Worm (Caenorhabditis elegans) whole organism, L2 larva: ENCODE measurements around the gene hot-9.
A peak's percentile ranks its signal among the peaks of the same experiment; 100 is the strongest.
"Not testable (repeated sequence)": the region's sequence is repeated elsewhere in the genome, so short reads cannot be mapped to it uniquely, and the experiment has no call there.

Source experiments
- C34F6.9 ChIP-seq: fragments of 150-350 bp; optimal IDR thresholded peaks from 2 replicates; lab custom pipeline; 2014; ENCODE audit warnings: missing biosample characterization, missing genetic modification characterization
- R02D3.7 ChIP-seq: fragments of 150-350 bp; optimal IDR thresholded peaks from 2 replicates; lab custom pipeline; 2014; ENCODE audit warnings: missing biosample characterization, missing genetic modification characterization
- Y55F3AM.14 ChIP-seq: fragments of 200-800 bp; sonication (Bioruptor generic); optimal IDR thresholded peaks from 2 replicates; lab custom pipeline; 2018; ENCODE audit warnings: mild to moderate bottlenecking, missing genetic modification characterization, missing compliant biosample characterization
- alr-1 ChIP-seq: fragments of 150-350 bp; optimal IDR thresholded peaks from 2 replicates; lab custom pipeline; 2014; ENCODE audit warnings: missing biosample characterization, missing genetic modification characterization
- ama-1 ChIP-seq: fragments of 150-350 bp; optimal IDR thresholded peaks from 2 replicates; lab custom pipeline; 2018; ENCODE audit warnings: inconsistent platforms
- ceh-16 ChIP-seq: fragments of 150-350 bp; optimal IDR thresholded peaks from 2 replicates; lab custom pipeline; 2014; ENCODE audit warnings: missing biosample characterization, missing genetic modification characterization
- ceh-82 ChIP-seq: fragments of 150-350 bp; optimal IDR thresholded peaks from 2 replicates; lab custom pipeline; 2014; ENCODE audit warnings: missing biosample characterization, missing genetic modification characterization
- crh-2 ChIP-seq: sonication (generic microtip); optimal IDR thresholded peaks from 2 replicates; lab custom pipeline; 2017; ENCODE audit warnings: missing biosample characterization, missing genetic modification characterization
- egl-27 ChIP-seq: sonication (generic microtip); optimal IDR thresholded peaks from 3 replicates; lab custom pipeline; 2017; ENCODE audit warnings: missing biosample characterization, missing genetic modification reagents, missing genetic modification characterization
- elt-1 ChIP-seq: fragments of 150-350 bp; optimal IDR thresholded peaks from 2 replicates; lab custom pipeline; 2014; ENCODE audit warnings: missing biosample characterization, missing genetic modification characterization
- elt-3 ChIP-seq: sonication (generic microtip); optimal IDR thresholded peaks from 2 replicates; lab custom pipeline; 2017; ENCODE audit warnings: missing biosample characterization, missing genetic modification characterization
- lin-11 ChIP-seq: fragments of 150-350 bp; sonication (generic microtip); optimal IDR thresholded peaks from 2 replicates; lab custom pipeline; 2014; ENCODE audit warnings: missing biosample characterization, missing genetic modification characterization, inconsistent platforms, mixed read lengths
- lin-13 ChIP-seq: fragments of 150-350 bp; optimal IDR thresholded peaks from 2 replicates; lab custom pipeline; 2014; ENCODE audit warnings: missing biosample characterization, missing genetic modification reagents, missing genetic modification characterization
- lin-39 ChIP-seq: fragments of 150-350 bp; optimal IDR thresholded peaks from 2 replicates; lab custom pipeline; 2014; ENCODE audit warnings: missing biosample characterization, missing genetic modification reagents, missing genetic modification characterization
- lsy-2 ChIP-seq, 2 experiments: fragments of 150-350 bp in 1 of 2; sonication (generic microtip) in 1 of 2; optimal IDR thresholded peaks; 2 replicates each; lab custom pipeline; 2014 to 2017; ENCODE audit warnings: missing biosample characterization in 2 of 2, missing genetic modification characterization in 2 of 2
- mbf-1 ChIP-seq: sonication (generic microtip); optimal IDR thresholded peaks from 2 replicates; lab custom pipeline; 2017; ENCODE audit warnings: missing biosample characterization, missing genetic modification characterization
- mdl-1 ChIP-seq, 2 experiments: fragments of 150-350 bp in 1 of 2; sonication (generic microtip) in 1 of 2; optimal IDR thresholded peaks; 2 replicates each; lab custom pipeline; 2017; ENCODE audit warnings: missing biosample characterization in 2 of 2, missing genetic modification characterization in 2 of 2
- nhr-10 ChIP-seq: sonication (generic microtip); optimal IDR thresholded peaks from 2 replicates; lab custom pipeline; 2017; ENCODE audit warnings: missing biosample characterization, missing genetic modification characterization
- nhr-11 ChIP-seq: fragments of 150-350 bp; optimal IDR thresholded peaks from 2 replicates; lab custom pipeline; 2014; ENCODE audit warnings: missing biosample characterization, missing genetic modification characterization
- nhr-21 ChIP-seq: fragments of 150-350 bp; optimal IDR thresholded peaks from 2 replicates; lab custom pipeline; 2014; ENCODE audit warnings: missing biosample characterization, missing genetic modification characterization
- nhr-25 ChIP-seq: fragments of 150-350 bp; sonication (generic microtip); optimal IDR thresholded peaks from 3 replicates; lab custom pipeline; 2014; ENCODE audit warnings: missing biosample characterization, missing genetic modification characterization
- nhr-77 ChIP-seq: fragments of 150-350 bp; optimal IDR thresholded peaks from 2 replicates; lab custom pipeline; 2014; ENCODE audit warnings: missing biosample characterization, missing genetic modification characterization
- peb-1 ChIP-seq: fragments of 150-350 bp; optimal IDR thresholded peaks from 2 replicates; lab custom pipeline; 2014; ENCODE audit warnings: missing biosample characterization, missing genetic modification characterization
- sem-4 ChIP-seq: fragments of 150-350 bp; optimal IDR thresholded peaks from 2 replicates; lab custom pipeline; 2014; ENCODE audit warnings: missing biosample characterization, missing genetic modification reagents, missing genetic modification characterization
- skn-1 ChIP-seq: sonication (generic microtip); optimal IDR thresholded peaks from 2 replicates; lab custom pipeline; 2017; ENCODE audit warnings: missing biosample characterization, missing genetic modification characterization
- sma-3 ChIP-seq: sonication (generic microtip); optimal IDR thresholded peaks from 2 replicates; lab custom pipeline; 2016; ENCODE audit warnings: missing genetic modification reagents, missing genetic modification characterization, missing compliant biosample characterization
- sma-9 ChIP-seq, 2 experiments: fragments of 150-350 bp in 1 of 2; sonication (generic microtip) in 1 of 2; optimal IDR thresholded peaks; 2 replicates each; lab custom pipeline; 2014 to 2016; ENCODE audit warnings: missing genetic modification characterization in 2 of 2, mild to moderate bottlenecking in 1 of 2, missing biosample characterization in 1 of 2, missing compliant biosample characterization in 1 of 2, missing genetic modification reagents in 1 of 2, moderate library complexity in 1 of 2
- snpc-4 ChIP-seq: fragments of 150-350 bp; optimal IDR thresholded peaks from 2 replicates; lab custom pipeline; 2014; ENCODE audit warnings: missing biosample characterization, missing genetic modification characterization
- unc-62 ChIP-seq: fragments of 150-350 bp; optimal IDR thresholded peaks from 2 replicates; lab custom pipeline; 2014; ENCODE audit warnings: missing biosample characterization, missing genetic modification reagents, missing genetic modification characterization
- ztf-4 ChIP-seq: fragments of 150-350 bp; optimal IDR thresholded peaks from 2 replicates; lab custom pipeline; 2014; ENCODE audit warnings: missing biosample characterization, missing genetic modification characterization

The hot-9 gene

ce11 chrIV:5070593-5070992 lies 25.3 kb upstream of the hot-9 start, which contains the start of gene C02B10.6:
TSS of gene C02B10.6 (plus strand) at chrIV:5070893.
- TF ChIP-seq alr-1 (tag; lab: Kevin White, UChicago); nhr-25; skn-1: not testable (repeated sequence)

- not testable (repeated sequence) for TF ChIP-seq mdl-1 (tag; optimal IDR thresholded peaks at IDR 0.05; lab: Kevin White, UChicago); nhr-10 (tag; lab: Kevin White, UChicago); R02D3.7 (tag; lab: Kevin White, UChicago)
Measured at ce11 chrIV:5068541-5068940, 23.3 kb upstream of the hot-9 start, which contains the start of the genes R13H9.6 and rmd-6. TSS of gene R13H9.6 (minus strand) at chrIV:5068641. TSS of gene rmd-6 (plus strand) at chrIV:5068845.

DNA sequence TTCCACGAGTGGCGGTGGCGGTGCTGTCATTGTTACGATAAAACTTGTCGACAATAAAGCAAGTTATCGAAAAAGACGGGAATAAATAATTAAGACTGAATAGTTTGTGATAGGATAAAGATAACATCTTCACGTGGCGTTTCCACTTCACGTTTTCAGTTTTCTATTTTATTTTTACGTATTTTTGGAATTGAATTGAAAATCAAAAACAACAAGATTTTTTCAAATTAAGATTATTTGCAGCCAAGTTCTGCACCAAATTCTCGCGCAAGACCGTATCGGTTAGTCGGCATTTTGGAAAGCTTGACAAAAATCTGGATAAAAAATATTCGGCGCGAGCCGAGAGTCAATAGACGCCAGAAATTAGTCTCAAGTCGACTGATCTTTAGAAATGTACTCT lies 21.6 kb upstream of the hot-9 start, which contains the start of gene ttbk-2.2:
Gene ttbk-2.2 (minus strand): TSS at position 101 of the 400 bp plus-strand sequence.
- TF ChIP-seq peb-1, sem-4, egl-27 (tag; lab: Kevin White, UChicago): not testable (repeated sequence)

- TF ChIP-seq ceh-82; mdl-1 (tag; optimal IDR thresholded peaks at IDR 0.05; lab: Kevin White, UChicago); R02D3.7 (tag; lab: Kevin White, UChicago): not testable (repeated sequence)
Measured at ce11 chrIV:5064961-5065360, 19.7 kb upstream of the hot-9 start, which contains the start of gene msp-53. TSS of gene msp-53 (minus strand) at chrIV:5065061.

DNA sequence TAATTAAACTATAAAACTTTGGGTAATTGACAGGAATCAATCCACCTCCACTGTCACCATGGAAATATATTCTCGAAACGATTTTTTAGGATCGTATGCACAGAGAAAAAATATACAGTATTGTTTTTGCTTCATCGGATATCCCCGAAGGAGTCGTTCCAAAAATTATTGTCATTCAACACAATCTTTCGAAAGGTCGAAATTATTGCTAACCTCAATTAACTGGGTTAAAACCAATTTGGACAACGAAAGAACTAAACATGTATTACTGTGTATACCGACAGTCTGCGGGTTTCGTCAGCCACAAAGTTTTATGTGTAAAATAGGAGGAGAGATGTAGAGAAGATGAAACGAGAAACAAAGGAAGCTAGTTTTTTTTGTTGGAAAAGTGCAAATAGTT lies 18.0 kb upstream of the hot-9 start:
- TF ChIP-seq sma-9 (GFP tag; optimal IDR thresholded peaks at IDR 0.05; lab: Kevin White, UChicago) (peak; percentile 28), sma-9 (tag; optimal IDR thresholded peaks at IDR 0.05; lab: Kevin White, UChicago) (no peak), nhr-21 (peak; percentile 11), skn-1 (no peak), snpc-4 (peak; percentile 93), lin-13 (GFP tag; lab: Kevin White, UChicago) (peak; percentile 30), peb-1 (tag; lab: Kevin White, UChicago) (no peak), C34F6.9 (tag; lab: Kevin White, UChicago) (no peak), ama-1 (lab: Kevin White, UChicago) (peak; percentile 63), lin-39 (tag; lab: Kevin White, UChicago) (no peak), nhr-11 (no peak), sma-3 (peak; percentile 61), lsy-2 (tag; optimal IDR thresholded peaks at IDR 0.05; lab: Kevin White, UChicago) (peak in 1 of 2 experiments; percentile 46)

- TF ChIP-seq elt-3 (tag; lab: Kevin White, UChicago); sma-9 (GFP tag; optimal IDR thresholded peaks at IDR 0.05; lab: Kevin White, UChicago); sma-9 (tag; optimal IDR thresholded peaks at IDR 0.05; lab: Kevin White, UChicago); elt-1 (tag; lab: Kevin White, UChicago): not testable (repeated sequence)
Measured at ce11 chrIV:5062278-5062677, 17.0 kb upstream of the hot-9 start, which contains the start of gene msp-57. TSS of gene msp-57 (plus strand) at chrIV:5062578.

- TF ChIP-seq mbf-1, result no peak
- TF ChIP-seq Y55F3AM.14 (GFP tag; lab: Kevin White, UChicago), result no peak
- no peak for TF ChIP-seq C34F6.9 (tag; lab: Kevin White, UChicago)
- no peak for TF ChIP-seq egl-27 (tag; lab: Kevin White, UChicago)
- TF ChIP-seq elt-3 (tag; lab: Kevin White, UChicago), result no peak
- no peak for TF ChIP-seq nhr-11
- TF ChIP-seq snpc-4, result no peak
- no peak for TF ChIP-seq lin-13 (GFP tag; lab: Kevin White, UChicago)
- no peak for TF ChIP-seq ama-1 (lab: Kevin White, UChicago)
- no peak for TF ChIP-seq sma-3
- no peak for TF ChIP-seq nhr-77 (tag; lab: Kevin White, UChicago)
- TF ChIP-seq ceh-16, result no peak
- no peak for TF ChIP-seq sma-9 (GFP tag; optimal IDR thresholded peaks at IDR 0.05; lab: Kevin White, UChicago)
- no peak for TF ChIP-seq sma-9 (tag; optimal IDR thresholded peaks at IDR 0.05; lab: Kevin White, UChicago)
- no peak for TF ChIP-seq lin-11 (tag; lab: Kevin White, UChicago)
- TF ChIP-seq ztf-4 (tag; lab: Kevin White, UChicago), result no peak
- no peak for TF ChIP-seq crh-2 (tag; lab: Kevin White, UChicago)
- no peak for TF ChIP-seq unc-62 (GFP tag; lab: Kevin White, UChicago)
- TF ChIP-seq, all 48 proteins: peak for 0
Measured at ce11 chrIV:5060984-5061383, 15.7 kb upstream of the hot-9 start, which contains the start of gene C09B9.7. TSS of gene C09B9.7 (minus strand) at chrIV:5061084.
